Fruit fly (Drosophila melanogaster): Measurements from ENCODE around the gene CG7943.

The CG7943 gene

DNA sequence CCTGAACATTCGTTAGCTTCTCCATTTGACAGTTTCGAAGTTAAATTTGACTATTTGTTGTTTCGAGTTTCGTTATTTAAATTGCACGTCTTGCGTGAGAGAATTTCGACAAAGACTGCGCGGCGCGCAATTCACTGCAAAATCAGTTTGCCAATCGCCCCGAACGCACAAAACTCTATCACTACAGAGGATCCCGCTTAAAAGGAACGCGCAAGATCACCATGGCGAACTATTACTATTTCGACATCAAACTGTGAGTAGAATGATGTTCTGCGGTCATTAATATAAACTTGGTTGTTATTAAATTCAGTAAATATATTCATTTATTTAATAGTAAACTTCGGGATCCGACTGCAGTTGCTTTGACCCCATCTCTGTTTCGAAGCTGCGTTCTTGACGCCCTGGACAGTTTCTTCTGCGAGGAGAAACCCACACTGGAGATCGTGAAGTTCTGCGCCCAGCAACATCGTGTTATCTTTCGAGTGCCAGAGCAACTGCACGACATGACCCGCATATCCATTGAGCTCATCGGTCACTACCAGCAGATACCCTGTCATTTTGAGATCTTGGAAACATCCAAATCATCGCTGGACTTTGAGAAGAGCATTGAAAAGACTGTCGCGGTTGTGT, 9.8 kb downstream of the CG7943 start, which contains the start of the genes Rpp14b and spn-A:
TSS of gene Rpp14b (plus strand) at position 43 of the 630 bp plus-strand sequence.
TSS of gene spn-A (minus strand) at position 123 of the 630 bp plus-strand sequence.
- TF ChIP-seq CTCF (optimal IDR thresholded peaks at IDR 0.05) (no peak), CG8478 (optimal IDR thresholded peaks at IDR 0.05) (no peak)

DNA sequence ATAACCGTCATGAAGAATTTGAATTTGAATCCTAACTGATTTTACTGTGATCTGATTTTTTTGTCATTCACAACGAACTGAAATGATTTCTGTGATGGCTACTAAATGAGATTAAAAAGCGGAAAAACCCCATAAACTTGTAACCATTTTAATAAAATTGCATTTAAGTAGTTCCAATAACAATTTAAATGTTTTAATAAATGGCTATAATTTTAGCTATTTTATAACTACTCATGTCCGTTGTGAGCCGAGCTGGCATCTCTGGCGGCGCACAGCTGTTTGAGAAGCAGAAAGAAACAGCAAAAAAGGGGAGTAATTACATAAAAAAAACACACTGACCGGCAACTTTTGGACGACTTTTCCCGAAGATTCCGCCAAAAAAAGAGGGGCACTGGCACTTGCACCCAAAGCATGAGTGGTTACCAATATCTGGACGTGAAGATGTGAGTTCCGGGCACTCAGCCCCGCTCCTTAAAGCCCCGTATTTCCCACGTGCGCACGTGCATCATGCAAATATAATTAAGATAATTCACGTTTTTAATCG, 10.4 kb downstream of the CG7943 start, which contains the start of the genes CG7950 and Rpp14a:
TSS of gene CG7950 (plus strand) at position 268 of the 544 bp plus-strand sequence.
TSS of gene Rpp14a (plus strand) at position 268 of the 544 bp plus-strand sequence.
- TF ChIP-seq CG8478 (optimal IDR thresholded peaks at IDR 0.05) (no peak), CTCF (optimal IDR thresholded peaks at IDR 0.05) (no peak)

DNA sequence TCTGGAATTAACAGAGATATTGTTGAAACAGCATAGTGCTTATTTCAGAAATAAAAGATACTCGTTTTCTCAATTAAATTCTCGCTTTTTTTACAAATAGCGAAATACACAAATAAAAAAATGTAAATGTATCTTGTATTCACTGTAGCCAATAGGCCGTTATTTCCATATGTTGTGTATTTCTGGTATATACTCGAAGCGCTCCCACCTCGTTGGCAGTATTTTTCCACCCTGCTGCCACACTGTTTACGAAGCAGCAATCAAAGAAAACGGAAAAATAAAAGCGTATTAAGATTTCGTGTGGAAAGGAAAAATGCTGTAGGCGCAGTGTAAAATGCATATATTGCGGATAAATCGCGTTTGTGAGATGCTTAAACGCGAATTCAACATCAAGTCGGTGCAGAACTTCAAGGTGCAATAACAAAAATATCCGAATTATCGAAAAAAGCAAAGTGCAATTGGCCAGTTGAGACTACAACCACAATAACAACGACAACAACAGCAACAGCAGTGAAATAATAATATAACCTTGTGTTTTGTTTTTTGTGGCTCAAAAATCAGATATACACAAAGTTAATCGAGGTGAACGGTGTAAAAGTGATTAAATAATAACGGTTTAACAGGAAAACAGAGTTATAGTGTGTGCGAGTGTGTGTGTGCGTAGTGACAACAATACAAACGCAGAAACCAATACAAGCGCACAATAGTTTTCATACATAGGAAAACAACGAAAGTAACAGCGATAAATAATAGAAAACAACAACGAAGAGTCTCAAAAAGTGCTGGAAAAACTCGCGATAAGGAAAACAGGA, 12.0 kb downstream of the CG7943 start, which contains the start of gene sima:
TSS of gene sima (plus strand) at position 255 of the 812 bp plus-strand sequence.
- no peak for TF ChIP-seq CG8478 (optimal IDR thresholded peaks at IDR 0.05)
- TF ChIP-seq CTCF (optimal IDR thresholded peaks at IDR 0.05): peak in 1 of 2 experiments; percentile 20

- no peak for TF ChIP-seq CG8478 (optimal IDR thresholded peaks at IDR 0.05)
These were observed 13.7 kb downstream of the CG7943 start for dm6 chr3R:30059944-30060343.

- TF ChIP-seq CG8478 (optimal IDR thresholded peaks at IDR 0.05) (no peak), CTCF (optimal IDR thresholded peaks at IDR 0.05) (no peak)
These were observed 14.3 kb downstream of the CG7943 start for dm6 chr3R:30060451-30061153.

DNA sequence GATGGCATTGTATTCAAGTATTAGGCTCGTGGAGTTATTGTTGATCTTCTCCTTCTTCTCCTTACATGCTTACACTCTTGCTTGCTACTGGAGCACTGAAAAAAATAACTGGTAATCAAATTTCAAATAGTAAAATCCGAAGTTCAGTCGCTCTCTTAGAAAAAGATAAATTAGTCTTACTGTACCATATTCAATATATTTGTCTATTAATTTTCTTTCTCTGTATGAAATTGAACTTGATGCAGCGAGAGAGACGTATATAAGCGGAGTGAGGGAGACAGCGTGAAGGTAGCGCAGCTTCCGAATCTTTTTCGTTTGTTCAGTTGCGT, 14.8 kb downstream of the CG7943 start:
- TF ChIP-seq CTCF (optimal IDR thresholded peaks at IDR 0.05) (no peak), CG8478 (optimal IDR thresholded peaks at IDR 0.05) (no peak)

DNA sequence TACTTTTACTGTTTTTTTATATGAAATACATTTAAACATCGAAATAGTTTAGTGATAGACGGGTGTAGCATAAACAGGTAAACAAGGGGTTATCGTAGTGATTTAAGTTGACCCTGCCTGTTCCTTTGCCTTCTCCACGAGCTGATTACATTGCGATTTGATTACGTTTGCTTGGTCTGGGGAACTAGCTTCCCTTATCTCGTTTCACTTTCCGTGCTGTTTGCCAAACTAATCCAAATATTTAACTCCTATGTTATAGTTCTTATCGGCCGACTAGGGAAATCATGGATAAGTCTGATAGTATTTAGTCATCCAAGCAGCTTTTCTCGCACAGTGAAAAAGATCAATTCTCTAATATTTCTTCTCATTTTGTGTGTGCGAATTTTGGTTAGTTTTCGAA, 15.7 kb downstream of the CG7943 start:
- TF ChIP-seq CTCF (optimal IDR thresholded peaks at IDR 0.05) (no peak), CG8478 (optimal IDR thresholded peaks at IDR 0.05) (no peak)

DNA sequence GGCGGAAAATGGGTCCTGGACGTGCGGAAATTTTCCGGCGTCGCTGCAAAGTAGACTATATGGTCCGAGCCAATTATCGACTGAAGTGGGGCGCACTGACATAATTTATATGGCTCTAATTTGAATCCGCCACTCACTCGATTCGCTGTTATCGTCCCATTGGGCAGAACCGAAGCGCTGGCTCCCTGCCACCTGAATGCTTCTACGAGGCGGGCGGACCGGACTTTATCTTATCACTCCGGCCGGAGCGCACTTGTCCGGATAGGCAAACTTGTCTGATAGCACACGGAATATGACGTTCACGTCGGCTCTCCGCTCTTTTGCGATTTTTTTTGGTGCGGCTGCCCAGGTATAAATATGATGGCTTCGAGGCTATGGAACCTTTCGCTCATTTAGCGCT, 16.3 kb downstream of the CG7943 start:
- TF ChIP-seq CG8478 (optimal IDR thresholded peaks at IDR 0.05): no peak
- TF ChIP-seq CTCF (optimal IDR thresholded peaks at IDR 0.05): no peak

- TF ChIP-seq CG8478 (optimal IDR thresholded peaks at IDR 0.05) (no peak), CTCF (optimal IDR thresholded peaks at IDR 0.05) (no peak)
These were observed 17.4 kb downstream of the CG7943 start for dm6 chr3R:30063704-30064103.

DNA sequence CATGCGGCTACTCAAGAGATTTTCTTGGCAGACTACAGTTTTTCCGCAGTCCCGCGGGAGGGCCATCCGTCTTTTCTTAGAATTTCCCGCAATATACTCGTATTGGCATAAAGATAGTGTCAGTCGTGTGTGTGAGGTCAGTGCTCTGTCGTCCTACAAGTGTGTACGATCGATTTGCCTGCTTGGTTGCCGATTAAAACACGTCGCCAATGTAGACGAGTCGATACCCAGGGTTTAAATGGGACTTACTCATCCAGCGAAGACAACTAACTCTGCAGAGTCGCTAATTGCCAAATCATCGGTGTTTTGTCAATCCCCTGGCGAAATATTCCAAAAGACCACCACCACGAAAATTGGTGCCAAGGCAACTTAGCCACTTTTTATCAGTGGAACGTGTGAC, 19.7 kb downstream of the CG7943 start:
- TF ChIP-seq CG8478 (optimal IDR thresholded peaks at IDR 0.05) (no peak), CTCF (optimal IDR thresholded peaks at IDR 0.05) (no peak)

DNA sequence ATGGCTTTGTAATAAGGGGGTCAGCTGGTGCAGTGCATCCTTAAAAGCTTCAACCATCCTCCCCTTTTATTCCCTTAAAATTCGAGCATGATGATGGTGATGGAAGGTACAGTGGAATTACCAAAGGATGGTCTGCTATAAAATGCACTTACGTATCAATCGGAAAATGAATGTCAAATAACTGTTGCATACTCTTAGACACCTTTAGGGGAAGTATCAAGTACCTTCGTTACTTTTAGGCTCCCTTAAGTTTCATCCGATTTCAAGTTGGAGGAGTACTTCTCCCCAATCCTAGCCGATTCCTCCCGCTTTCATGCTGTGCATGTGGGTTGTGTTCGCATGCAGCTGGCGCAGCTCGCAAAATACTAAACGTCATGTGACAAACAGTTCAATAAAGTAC, 23.9 kb downstream of the CG7943 start:
- TF ChIP-seq CTCF (optimal IDR thresholded peaks at IDR 0.05) (no peak), CG8478 (optimal IDR thresholded peaks at IDR 0.05) (no peak)

DNA sequence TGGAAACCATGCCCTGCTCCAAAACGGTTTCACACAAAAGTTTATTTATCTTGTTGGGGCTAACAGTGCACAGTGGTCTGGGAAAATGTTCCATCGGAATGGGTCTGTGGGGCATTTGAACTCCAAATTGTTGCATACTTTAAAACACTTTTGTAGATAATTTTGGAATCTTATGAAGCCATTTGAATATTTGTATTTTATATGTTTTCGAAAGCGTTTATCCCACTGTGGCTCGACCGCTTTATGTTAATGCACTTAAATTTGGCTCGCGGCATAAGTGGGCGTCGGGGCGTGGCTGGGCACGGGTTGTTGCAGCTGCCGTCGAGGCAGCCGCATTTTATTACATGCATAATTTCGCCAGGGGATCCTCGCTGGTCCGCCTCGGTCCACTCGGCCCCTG, 25.6 kb downstream of the CG7943 start:
- TF ChIP-seq CG8478 (optimal IDR thresholded peaks at IDR 0.05) (no peak), CTCF (optimal IDR thresholded peaks at IDR 0.05) (no peak)

dm6 chr3R:30076088-30076487, 29.8 kb downstream of the CG7943 start:
- TF ChIP-seq CTCF (optimal IDR thresholded peaks at IDR 0.05) (no peak), CG8478 (optimal IDR thresholded peaks at IDR 0.05) (no peak)

- TF ChIP-seq CG8478 (optimal IDR thresholded peaks at IDR 0.05) (no peak), CTCF (optimal IDR thresholded peaks at IDR 0.05) (no peak)
These were observed 36.9 kb downstream of the CG7943 start for dm6 chr3R:30083215-30083614.

dm6 chr3R:30084137-30084536, 37.9 kb downstream of the CG7943 start:
- no peak for TF ChIP-seq CTCF (optimal IDR thresholded peaks at IDR 0.05)
- TF ChIP-seq CG8478 (optimal IDR thresholded peaks at IDR 0.05): no peak
